Worm (Caenorhabditis elegans): ENCODE measurements around the gene B0001.2.

ce11 chrIV:12162732-12163131, 12.0 kb upstream of the B0001.2 start:
- TF ChIP-seq lin-38 (GFP tag; IDR thresholded peaks at IDR 0.05) (no peak), ces-1 (GFP tag; optimal IDR thresholded peaks at IDR 0.05) (no peak), ZK337.2 (GFP tag; IDR thresholded peaks at IDR 0.05) (no peak), mxl-3 (GFP tag; optimal IDR thresholded peaks at IDR 0.05) (no peak), lsy-2 (tag; optimal IDR thresholded peaks at IDR 0.05) (no peak), F44E2.7 (GFP tag; IDR thresholded peaks at IDR 0.05) (no peak), ztf-11 (tag; optimal IDR thresholded peaks at IDR 0.05) (no peak), mep-1 (tag; optimal IDR thresholded peaks at IDR 0.05) (no peak), nhr-237 (tag; optimal IDR thresholded peaks at IDR 0.05) (no peak), lir-3 (tag; optimal IDR thresholded peaks at IDR 0.05) (no peak), ceh-82 (tag; optimal IDR thresholded peaks at IDR 0.05) (no peak), ZK546.5 (tag; optimal IDR thresholded peaks at IDR 0.05) (no peak), dpl-1 (GFP tag; optimal IDR thresholded peaks at IDR 0.05) (no peak), nhr-25 (tag; optimal IDR thresholded peaks at IDR 0.05; ENCODE audit: borderline replicate concordance, insufficient read depth) (no peak)
